Worm (Caenorhabditis elegans) whole organism, L3 larva: ENCODE data around the gene F54F2.14.
A peak's percentile ranks its signal among the peaks of the same experiment; 100 is the strongest.

Source experiments
- R02D3.7 ChIP-seq: fragments of 150-350 bp; optimal IDR thresholded peaks from 2 replicates; lab custom pipeline; 2014; ENCODE audit warnings: missing biosample characterization, missing genetic modification characterization
- aly-2 ChIP-seq: fragments of 150-350 bp; optimal IDR thresholded peaks from 2 replicates; lab custom pipeline; 2014; ENCODE audit warnings: missing biosample characterization, missing genetic modification characterization
- ama-1 ChIP-seq: fragments of 150-350 bp; optimal IDR thresholded peaks from 2 replicates; lab custom pipeline; 2018
- ceh-28 ChIP-seq: fragments of 150-350 bp; optimal IDR thresholded peaks from 2 replicates; lab custom pipeline; 2014; ENCODE audit warnings: missing biosample characterization, missing genetic modification reagents, missing genetic modification characterization
- daf-12 ChIP-seq: fragments of 150-350 bp; optimal IDR thresholded peaks from 2 replicates; lab custom pipeline; 2014; ENCODE audit warnings: missing biosample characterization, missing genetic modification reagents, missing genetic modification characterization
- egl-5 ChIP-seq: fragments of 150-350 bp; optimal IDR thresholded peaks from 2 replicates; lab custom pipeline; 2017; ENCODE audit warnings: missing biosample characterization, missing genetic modification reagents, missing genetic modification characterization, inconsistent platforms
- elt-1 ChIP-seq: fragments of 150-350 bp; optimal IDR thresholded peaks from 2 replicates; lab custom pipeline; 2014; ENCODE audit warnings: missing biosample characterization, missing genetic modification characterization
- elt-2 ChIP-seq: sonication (generic microtip); optimal IDR thresholded peaks from 2 replicates; lab custom pipeline; 2016; ENCODE audit warnings: missing genetic modification reagents, mild to moderate bottlenecking, missing genetic modification characterization, missing compliant biosample characterization
- fkh-2 ChIP-seq: fragments of 150-350 bp; optimal IDR thresholded peaks from 2 replicates; lab custom pipeline; 2014; ENCODE audit warnings: missing biosample characterization, missing genetic modification reagents, missing genetic modification characterization
- hmg-11 ChIP-seq: sonication (generic microtip); optimal IDR thresholded peaks from 2 replicates; lab custom pipeline; 2016; ENCODE audit warnings: missing genetic modification characterization, missing compliant biosample characterization
- lin-15B ChIP-seq: fragments of 150-350 bp; optimal IDR thresholded peaks from 2 replicates; lab custom pipeline; 2014; ENCODE audit warnings: missing biosample characterization, missing genetic modification characterization
- lin-39 ChIP-seq: fragments of 150-350 bp; optimal IDR thresholded peaks from 2 replicates; lab custom pipeline; 2018; ENCODE audit warnings: missing biosample characterization, missing genetic modification reagents, missing genetic modification characterization
- nfya-1 ChIP-seq: sonication (generic microtip); optimal IDR thresholded peaks from 2 replicates; lab custom pipeline; 2017; ENCODE audit warnings: missing genetic modification characterization, mild to moderate bottlenecking, missing compliant biosample characterization, antibody characterized with exemption, moderate library complexity; ENCODE audit not compliant: insufficient read depth
- nhr-11 ChIP-seq: fragments of 150-350 bp; optimal IDR thresholded peaks from 2 replicates; lab custom pipeline; 2014; ENCODE audit warnings: missing biosample characterization, missing genetic modification characterization
- nhr-12 ChIP-seq: fragments of 150-350 bp; optimal IDR thresholded peaks from 2 replicates; lab custom pipeline; 2014; ENCODE audit warnings: missing biosample characterization, missing genetic modification characterization
- nhr-23 ChIP-seq: fragments of 150-350 bp; optimal IDR thresholded peaks from 2 replicates; lab custom pipeline; 2014; ENCODE audit warnings: missing biosample characterization, missing genetic modification reagents, missing genetic modification characterization
- nhr-25 ChIP-seq: sonication (generic microtip); optimal IDR thresholded peaks from 2 replicates; lab custom pipeline; 2017; ENCODE audit warnings: missing biosample characterization, missing genetic modification characterization
- nhr-43 ChIP-seq: sonication (generic microtip); optimal IDR thresholded peaks from 2 replicates; lab custom pipeline; 2016; ENCODE audit warnings: mild to moderate bottlenecking, missing genetic modification characterization, missing compliant biosample characterization; ENCODE audit not compliant: poor library complexity, severe bottlenecking
- nhr-67 ChIP-seq: fragments of 150-350 bp; optimal IDR thresholded peaks from 2 replicates; lab custom pipeline; 2014; ENCODE audit warnings: missing biosample characterization, missing genetic modification characterization
- nhr-76 ChIP-seq: fragments of 150-350 bp; sonication (generic microtip); optimal IDR thresholded peaks from 5 replicates; lab custom pipeline; 2014; ENCODE audit warnings: missing biosample characterization, missing genetic modification characterization
- pha-4 ChIP-seq: fragments of 150-350 bp; optimal IDR thresholded peaks from 2 replicates; lab custom pipeline; 2014; ENCODE audit warnings: missing biosample characterization, missing genetic modification reagents, missing genetic modification characterization
- pqm-1 ChIP-seq: fragments of 150-350 bp; optimal IDR thresholded peaks from 2 replicates; lab custom pipeline; 2017; ENCODE audit warnings: missing biosample characterization, missing genetic modification characterization, inconsistent platforms
- skn-1 ChIP-seq: fragments of 150-350 bp; optimal IDR thresholded peaks from 2 replicates; lab custom pipeline; 2014; ENCODE audit warnings: missing biosample characterization, missing genetic modification characterization
- snpc-4 ChIP-seq: fragments of 150-350 bp; optimal IDR thresholded peaks from 2 replicates; lab custom pipeline; 2014; ENCODE audit warnings: missing biosample characterization, missing genetic modification characterization
- unc-62 ChIP-seq: fragments of 150-350 bp; sonication (generic microtip); optimal IDR thresholded peaks from 4 replicates; lab custom pipeline; 2014; ENCODE audit warnings: missing biosample characterization, missing genetic modification reagents, missing genetic modification characterization
- ztf-11 ChIP-seq: fragments of 150-350 bp; optimal IDR thresholded peaks from 2 replicates; lab custom pipeline; 2014; ENCODE audit warnings: missing biosample characterization, missing genetic modification characterization
- ztf-4 ChIP-seq: fragments of 150-350 bp; optimal IDR thresholded peaks from 2 replicates; lab custom pipeline; 2014; ENCODE audit warnings: missing biosample characterization, missing genetic modification characterization

Gene F54F2.14

DNA sequence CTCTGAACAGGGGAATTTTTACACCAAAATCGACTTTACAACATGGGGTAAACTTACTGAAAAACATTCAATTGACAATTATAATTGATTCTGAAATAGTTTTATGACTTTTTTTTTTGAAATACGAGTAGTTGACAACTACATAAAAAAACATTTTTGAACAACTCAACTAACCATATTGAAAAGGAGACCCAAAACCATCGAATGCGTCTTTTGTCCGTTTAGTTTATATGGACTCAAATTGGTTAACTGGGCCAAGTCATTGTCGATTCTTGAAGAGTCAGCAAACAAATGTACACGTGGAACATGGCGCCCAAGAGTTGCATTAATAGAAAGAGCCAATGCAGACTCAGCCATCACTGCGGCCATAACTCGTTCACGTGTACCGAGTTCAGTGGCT lies 24.9 kb upstream of the F54F2.14 start:
- TF ChIP-seq ztf-11 (tag; lab: Kevin White, UChicago): no peak

DNA sequence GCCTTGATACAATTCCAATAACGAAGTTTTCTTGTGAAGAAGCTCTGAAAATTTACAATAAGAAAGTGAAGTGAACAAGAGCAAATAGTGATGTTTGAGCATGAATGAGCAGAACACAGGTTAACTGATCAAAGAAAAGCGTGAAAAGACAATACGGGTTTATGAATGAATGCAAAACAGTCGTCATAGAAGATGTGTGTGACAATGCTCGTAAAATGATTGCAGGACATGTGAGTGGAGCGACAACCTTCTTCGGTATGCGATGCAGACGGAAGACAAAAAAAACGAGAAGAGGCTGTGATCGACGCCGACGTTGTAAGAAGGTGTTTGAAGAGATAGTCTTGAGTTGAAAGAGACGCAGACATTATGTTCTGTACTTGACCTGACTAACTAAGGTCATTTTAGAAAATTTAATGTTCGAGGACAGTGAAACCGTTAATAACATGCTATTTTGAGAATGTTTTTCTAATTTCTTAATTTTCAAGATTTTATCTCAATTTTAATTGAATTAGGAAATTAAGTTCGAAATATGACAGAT lies 24.0 kb upstream of the F54F2.14 start, which contains the start of gene mig-22:
Gene mig-22 (minus strand): TSS at position 51 of the 538 bp plus-strand sequence.
- TF ChIP-seq ztf-4 (no peak), nhr-23 (tag; lab: Kevin White, UChicago) (peak; percentile 17), nhr-25 (peak; percentile 83)

ce11 chrIII:8767889-8768361 lies 23.4 kb upstream of the F54F2.14 start, which contains the start of gene mtss-1:
Gene mtss-1 (plus strand): TSS chrIII:8768311.
- TF ChIP-seq aly-2 (tag; lab: Kevin White, UChicago): no peak
- TF ChIP-seq skn-1: peak; percentile 42
- TF ChIP-seq nhr-23 (tag; lab: Kevin White, UChicago): peak; percentile 47
- peak; percentile 28 for TF ChIP-seq snpc-4
- no peak for TF ChIP-seq pqm-1 (tag; lab: Kevin White, UChicago)
- TF ChIP-seq nfya-1: peak; percentile 59
- peak; percentile 48 for TF ChIP-seq ceh-28 (tag; lab: Kevin White, UChicago)
- peak; percentile 32 for TF ChIP-seq elt-2
- TF ChIP-seq hmg-11: peak; percentile 86
- no peak for TF ChIP-seq fkh-2
- peak; percentile 32 for TF ChIP-seq R02D3.7 (tag; lab: Kevin White, UChicago)
- TF ChIP-seq nhr-43 (tag; lab: Kevin White, UChicago): peak; percentile 74
- TF ChIP-seq nhr-67: peak; percentile 38
- peak; percentile 57 for TF ChIP-seq pha-4 (tag; lab: Kevin White, UChicago)
- no peak for TF ChIP-seq nhr-11

ce11 chrIII:8769253-8769652 lies 22.1 kb upstream of the F54F2.14 start, which contains the start of gene K02D10.1:
Gene K02D10.1 (plus strand): TSS chrIII:8769536.
- TF ChIP-seq ama-1 (lab: Kevin White, UChicago): peak; percentile 62
- TF ChIP-seq elt-1: no peak
- peak; percentile 29 for TF ChIP-seq ceh-28 (tag; lab: Kevin White, UChicago)
- no peak for TF ChIP-seq lin-15B (tag; lab: Kevin White, UChicago)

ce11 chrIII:8770243-8770642 lies 21.1 kb upstream of the F54F2.14 start:
- TF ChIP-seq nhr-23 (tag; lab: Kevin White, UChicago) (peak; percentile 30), nhr-76 (tag; lab: Kevin White, UChicago) (no peak), nhr-25 (peak; percentile 58)

- TF ChIP-seq nhr-12 (no peak), unc-62 (GFP tag; lab: Kevin White, UChicago) (no peak), ama-1 (lab: Kevin White, UChicago) (no peak), nhr-11 (no peak)
- TF ChIP-seq, all 47 proteins: peak for 0
Observed at ce11 chrIII:8771162-8771561, 20.2 kb upstream of the F54F2.14 start, which contains the start of gene K02D10.2. Gene K02D10.2 (minus strand): TSS chrIII:8771262.

ce11 chrIII:8771851-8772250 lies 19.5 kb upstream of the F54F2.14 start, which contains the start of gene K02D10.3:
Gene K02D10.3 (minus strand): TSS chrIII:8771951.
- no peak for TF ChIP-seq R02D3.7 (tag; lab: Kevin White, UChicago)
- TF ChIP-seq lin-15B (tag; lab: Kevin White, UChicago): no peak
- TF ChIP-seq aly-2 (tag; lab: Kevin White, UChicago): no peak
- TF ChIP-seq pha-4 (tag; lab: Kevin White, UChicago): no peak
- TF ChIP-seq unc-62 (GFP tag; lab: Kevin White, UChicago): no peak
- no peak for TF ChIP-seq lin-39 (tag; lab: Kevin White, UChicago)
- no peak for TF ChIP-seq daf-12 (tag; lab: Kevin White, UChicago)

DNA sequence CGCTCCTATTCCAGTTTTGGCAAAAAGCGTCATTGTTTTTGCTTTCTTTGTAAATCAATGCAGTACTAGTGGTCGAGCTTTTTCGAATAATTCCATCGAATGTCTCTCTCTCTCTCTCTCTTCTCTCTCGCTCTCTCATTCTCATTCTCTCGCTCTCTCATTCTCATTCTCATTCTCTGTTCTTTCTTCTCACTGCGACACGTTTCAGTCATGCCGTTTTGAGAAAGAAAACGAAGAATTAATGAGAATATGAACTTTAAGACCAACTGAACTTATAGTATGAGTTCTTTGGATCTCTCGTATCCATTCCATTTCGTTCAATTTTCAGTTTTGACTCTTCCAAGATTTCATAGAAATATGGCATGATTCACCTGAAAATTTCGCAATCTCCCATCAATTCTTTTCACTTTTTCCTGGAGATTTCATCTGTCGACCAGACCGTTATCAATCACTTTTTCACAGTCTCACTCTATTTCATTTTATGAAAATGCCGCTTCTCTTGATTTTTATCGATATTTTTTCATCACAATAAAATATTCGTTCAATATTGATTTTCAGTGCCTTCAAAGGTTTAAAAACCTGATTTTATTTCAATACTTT lies 18.8 kb upstream of the F54F2.14 start:
- peak; percentile 11 for TF ChIP-seq elt-2
- TF ChIP-seq nhr-25: no peak
- peak; percentile 9 for TF ChIP-seq egl-5 (tag; lab: Kevin White, UChicago)
